Fruit fly (Drosophila melanogaster) whole organism, embryonic: ENCODE data around the gene Fatp1.
A peak's percentile ranks its signal among the peaks of the same experiment; 100 is the strongest.

Source experiments
- Bdp1 ChIP-seq: fragments of 200-800 bp; sonication (Bioruptor generic); optimal IDR thresholded peaks from 3 replicates; lab custom pipeline; 2016; ENCODE audit warnings: missing biosample characterization, missing genetic modification characterization
- Blimp-1 ChIP-seq: fragments of 200-800 bp; sonication (Bioruptor generic); optimal IDR thresholded peaks from 3 replicates; lab custom pipeline; 2018; ENCODE audit warnings: missing biosample characterization, missing genetic modification characterization, mild to moderate bottlenecking, moderate library complexity, missing genetic modification reagents
- CG10321 ChIP-seq: fragments of 200-800 bp; sonication (Bioruptor generic); IDR thresholded peaks from 2 replicates; pipeline ENCODE4 v1.3.6; 2022; ENCODE audit warnings: missing biosample characterization, missing genetic modification characterization
- CG10654 ChIP-seq: fragments of 200-800 bp; sonication (Bioruptor generic); optimal IDR thresholded peaks from 2 replicates; lab custom pipeline; 2016; ENCODE audit warnings: missing biosample characterization, missing genetic modification characterization
- CG11247 ChIP-seq: fragments of 200-800 bp; sonication (Bioruptor generic); IDR thresholded peaks from 2 replicates; pipeline ENCODE4 v1.3.6; 2022; ENCODE audit warnings: missing biosample characterization, missing genetic modification characterization
- CG11398 ChIP-seq: fragments of 200-800 bp; sonication (Bioruptor generic); optimal IDR thresholded peaks from 2 replicates; lab custom pipeline; 2016; ENCODE audit warnings: missing biosample characterization, missing genetic modification characterization
- CG11696 ChIP-seq: fragments of 200-800 bp; sonication (Bioruptor generic); IDR thresholded peaks from 2 replicates; pipeline ENCODE4 v1.3.6; 2022; ENCODE audit warnings: missing biosample characterization, missing genetic modification characterization
- CG12236 ChIP-seq: fragments of 200-800 bp; sonication (Bioruptor generic); optimal IDR thresholded peaks from 2 replicates; lab custom pipeline; 2016; ENCODE audit warnings: missing biosample characterization, missing genetic modification characterization
- CG1602 ChIP-seq: fragments of 200-800 bp; sonication (Bioruptor generic); optimal IDR thresholded peaks from 3 replicates; lab custom pipeline; 2016; ENCODE audit warnings: missing biosample characterization, missing genetic modification characterization
- CG2199 ChIP-seq: fragments of 200-800 bp; sonication (Bioruptor generic); IDR thresholded peaks from 3 replicates; pipeline ENCODE4 v1.3.6; 2022; ENCODE audit warnings: missing biosample characterization, missing genetic modification characterization
- CG2202 ChIP-seq: fragments of 200-800 bp; sonication (Bioruptor generic); optimal IDR thresholded peaks from 2 replicates; lab custom pipeline; 2018; ENCODE audit warnings: missing biosample characterization, mild to moderate bottlenecking, missing genetic modification characterization
- CG2712 ChIP-seq: fragments of 200-800 bp; optimal IDR thresholded peaks from 3 replicates; lab custom pipeline; 2019; ENCODE audit warnings: missing biosample characterization, mild to moderate bottlenecking, missing genetic modification characterization, moderate library complexity
- CG3065 ChIP-seq: fragments of 200-800 bp; sonication (Bioruptor generic); optimal IDR thresholded peaks from 2 replicates; lab custom pipeline; 2016; ENCODE audit warnings: missing biosample characterization, missing genetic modification characterization
- CG34376 ChIP-seq: fragments of 200-800 bp; sonication (Bioruptor generic); optimal IDR thresholded peaks from 2 replicates; lab custom pipeline; 2018; ENCODE audit warnings: missing biosample characterization, mild to moderate bottlenecking, missing genetic modification characterization
- CG3847 ChIP-seq: fragments of 200-800 bp; sonication (Bioruptor generic); IDR thresholded peaks from 2 replicates; pipeline ENCODE4 v1.3.6; 2022; ENCODE audit warnings: missing biosample characterization, missing genetic modification characterization
- CG5245 ChIP-seq: fragments of 200-800 bp; sonication (Bioruptor generic); optimal IDR thresholded peaks from 3 replicates; lab custom pipeline; 2016; ENCODE audit warnings: missing biosample characterization, missing genetic modification characterization
- CG7372 ChIP-seq: fragments of 200-800 bp; sonication (Bioruptor generic); IDR thresholded peaks from 2 replicates; pipeline ENCODE4 v1.3.6; 2022; ENCODE audit warnings: missing biosample characterization, missing genetic modification characterization
- CG7556 ChIP-seq: fragments of 200-800 bp; sonication (Bioruptor generic); optimal IDR thresholded peaks from 2 replicates; lab custom pipeline; 2017; ENCODE audit warnings: missing biosample characterization, mild to moderate bottlenecking, missing genetic modification characterization
- CG7963 ChIP-seq: fragments of 200-800 bp; sonication (Bioruptor generic); IDR thresholded peaks from 3 replicates; pipeline ENCODE4 v1.3.6; 2022; ENCODE audit warnings: missing biosample characterization, missing genetic modification characterization; ENCODE audit not compliant: partially characterized antibody
- CG8290 ChIP-seq, 3 experiments: fragments of 200-800 bp; sonication (Bioruptor generic); optimal IDR thresholded peaks; 2 replicates each; lab custom pipeline; 2016 to 2019; ENCODE audit warnings: missing biosample characterization in 3 of 3, missing genetic modification characterization in 3 of 3, mild to moderate bottlenecking in 2 of 3, moderate library complexity in 1 of 3
- CG8765 ChIP-seq: fragments of 200-800 bp; sonication (Bioruptor generic); IDR thresholded peaks from 2 replicates; pipeline ENCODE4 v1.3.6; 2022; ENCODE audit warnings: missing biosample characterization, missing genetic modification characterization
- CG9932 ChIP-seq: fragments of 200-800 bp; sonication (Bioruptor generic); IDR thresholded peaks from 2 replicates; pipeline ENCODE4 v1.3.6; 2022; ENCODE audit warnings: missing biosample characterization, missing genetic modification characterization
- Ets97D ChIP-seq: fragments of 200-800 bp; sonication (Bioruptor generic); optimal IDR thresholded peaks from 3 replicates; lab custom pipeline; 2016; ENCODE audit warnings: missing biosample characterization, missing genetic modification characterization
- HLH4C ChIP-seq: fragments of 200-800 bp; sonication (Bioruptor generic); IDR thresholded peaks from 3 replicates; pipeline ENCODE4 v1.3.6; 2022; ENCODE audit warnings: missing biosample characterization, missing genetic modification characterization; ENCODE audit not compliant: partially characterized antibody
- HLH54F ChIP-seq: fragments of 200-800 bp; sonication (Bioruptor generic); optimal IDR thresholded peaks from 3 replicates; lab custom pipeline; 2016; ENCODE audit warnings: missing biosample characterization, missing genetic modification characterization
- Med ChIP-seq: fragments of 200-800 bp; sonication (Bioruptor generic); peaks from one replicate; lab custom pipeline; 2016; ENCODE audit warnings: missing biosample characterization, missing genetic modification characterization, mild to moderate bottlenecking, inconsistent platforms, moderate library complexity
- Spps ChIP-seq: fragments of 200-800 bp; sonication (Bioruptor generic); optimal IDR thresholded peaks from 2 replicates; lab custom pipeline; 2018; ENCODE audit warnings: missing biosample characterization, mild to moderate bottlenecking, missing genetic modification characterization
- bcd ChIP-seq: fragments of 200-800 bp; sonication (Bioruptor generic); optimal IDR thresholded peaks from 2 replicates; lab custom pipeline; 2017; ENCODE audit warnings: missing biosample characterization, mild to moderate bottlenecking, missing genetic modification characterization
- chm ChIP-seq: fragments of 200-800 bp; sonication (Bioruptor generic); IDR thresholded peaks from 2 replicates; pipeline ENCODE4 v1.3.6; 2022; ENCODE audit warnings: missing biosample characterization, missing genetic modification characterization
- ci ChIP-seq: fragments of 200-800 bp; sonication (Bioruptor generic); IDR thresholded peaks from 3 replicates; pipeline ENCODE4 v1.3.6; 2022; ENCODE audit warnings: missing biosample characterization, missing genetic modification characterization
- crc ChIP-seq: fragments of 200-800 bp; sonication (Bioruptor generic); optimal IDR thresholded peaks from 2 replicates; lab custom pipeline; 2016; ENCODE audit warnings: missing biosample characterization, missing genetic modification characterization
- dan ChIP-seq: fragments of 200-800 bp; sonication (Bioruptor generic); IDR thresholded peaks from 2 replicates; pipeline ENCODE4 v1.3.6; 2022; ENCODE audit warnings: missing biosample characterization, missing genetic modification characterization
- dm ChIP-seq: fragments of 200-800 bp; sonication (Bioruptor generic); optimal IDR thresholded peaks from 3 replicates; lab custom pipeline; 2016; ENCODE audit warnings: missing biosample characterization, missing genetic modification characterization
- dmrt11E ChIP-seq: fragments of 200-800 bp; sonication (Bioruptor generic); optimal IDR thresholded peaks from 3 replicates; lab custom pipeline; 2018; ENCODE audit warnings: missing biosample characterization, mild to moderate bottlenecking, missing genetic modification characterization, moderate library complexity
- hbn ChIP-seq: fragments of 200-800 bp; sonication (Bioruptor generic); IDR thresholded peaks from 2 replicates; pipeline ENCODE4 v1.3.6; 2022; ENCODE audit warnings: missing biosample characterization, missing genetic modification characterization; ENCODE audit not compliant: partially characterized antibody
- lab ChIP-seq: fragments of 200-800 bp; sonication (Bioruptor generic); optimal IDR thresholded peaks from 3 replicates; lab custom pipeline; 2017; ENCODE audit warnings: missing biosample characterization, missing genetic modification characterization, mild to moderate bottlenecking, moderate library complexity, missing genetic modification reagents
- lov ChIP-seq, 2 experiments: fragments of 200-800 bp in 1 of 2; fragments of >200 bp in 1 of 2; sonication (Bioruptor generic) in 1 of 2; IDR thresholded peaks in 1 of 2; optimal IDR thresholded peaks in 1 of 2; 2 replicates in 1 of 2; 3 replicates in 1 of 2; pipeline versions ENCODE4 v1.3.6 to Lab custom; 2017 to 2022; ENCODE audit warnings: missing biosample characterization in 1 of 2, missing genetic modification characterization in 1 of 2
- nmo ChIP-seq: fragments of 200-800 bp; sonication (Bioruptor generic); optimal IDR thresholded peaks from 2 replicates; lab custom pipeline; 2018; ENCODE audit warnings: missing biosample characterization, mild to moderate bottlenecking, missing genetic modification characterization, moderate library complexity
- nom ChIP-seq: fragments of 200-800 bp; sonication (Bioruptor generic); optimal IDR thresholded peaks from 2 replicates; lab custom pipeline; 2017; ENCODE audit warnings: missing biosample characterization, missing genetic modification characterization, mild to moderate bottlenecking, moderate library complexity, missing genetic modification reagents
- row ChIP-seq: fragments of 200-800 bp; sonication (Bioruptor generic); IDR thresholded peaks from 3 replicates; pipeline ENCODE4 v1.3.6; 2022; ENCODE audit warnings: missing biosample characterization, missing genetic modification characterization
- scrt ChIP-seq: fragments of 200-800 bp; sonication (Bioruptor generic); optimal IDR thresholded peaks from 2 replicates; lab custom pipeline; 2018; ENCODE audit warnings: missing biosample characterization, mild to moderate bottlenecking, missing genetic modification characterization, moderate library complexity
- sens ChIP-seq: fragments of 200-800 bp; sonication (Bioruptor generic); peaks from one replicate; lab custom pipeline; 2016; ENCODE audit warnings: missing biosample characterization, missing genetic modification characterization
- sima ChIP-seq: fragments of 200-800 bp; sonication (Bioruptor generic); optimal IDR thresholded peaks from 2 replicates; lab custom pipeline; 2016; ENCODE audit warnings: missing biosample characterization, missing genetic modification characterization
- slou ChIP-seq: fragments of 200-800 bp; sonication (Bioruptor generic); optimal IDR thresholded peaks from 3 replicates; lab custom pipeline; 2016; ENCODE audit warnings: missing biosample characterization, missing genetic modification characterization
- sna ChIP-seq: fragments of 200-800 bp; sonication (Bioruptor generic); IDR thresholded peaks from 2 replicates; pipeline ENCODE4 v1.3.6; 2022; ENCODE audit warnings: missing biosample characterization, missing genetic modification characterization; ENCODE audit not compliant: partially characterized antibody
- sqz ChIP-seq: fragments of 200-800 bp; sonication (Bioruptor generic); optimal IDR thresholded peaks from 3 replicates; lab custom pipeline; 2018; ENCODE audit warnings: missing biosample characterization, mild to moderate bottlenecking, missing genetic modification characterization
- sr ChIP-seq: fragments of 200-800 bp; sonication (Bioruptor generic); IDR thresholded peaks from 3 replicates; pipeline ENCODE4 v1.3.6; 2022; ENCODE audit warnings: missing biosample characterization, missing genetic modification characterization
- tgo ChIP-seq: fragments of 200-800 bp; sonication (Bioruptor generic); IDR thresholded peaks from 3 replicates; pipeline ENCODE4 v1.3.6; 2022; ENCODE audit warnings: missing biosample characterization, missing genetic modification characterization
- tup ChIP-seq: fragments of 200-800 bp; sonication (Bioruptor generic); optimal IDR thresholded peaks from 2 replicates; lab custom pipeline; 2016; ENCODE audit warnings: missing biosample characterization, mild to moderate bottlenecking, missing genetic modification characterization, moderate library complexity
- unc-4 ChIP-seq: fragments of 200-800 bp; sonication (Bioruptor generic); IDR thresholded peaks from 2 replicates; pipeline ENCODE4 v1.3.6; 2022; ENCODE audit warnings: missing biosample characterization, missing genetic modification characterization; ENCODE audit not compliant: partially characterized antibody
- zfh1 ChIP-seq: fragments of 200-800 bp; sonication (Bioruptor generic); IDR thresholded peaks from 3 replicates; pipeline ENCODE4 v1.3.6; 2022; ENCODE audit warnings: missing biosample characterization, missing genetic modification characterization

Gene Fatp1

dm6 chr2L:10504895-10505294, 12.1 kb downstream of the Fatp1 start (continued):
- no peak for TF ChIP-seq CG5245 (GFP tag; lab: Kevin White, UChicago)
- no peak for TF ChIP-seq crc (GFP tag; lab: Kevin White, UChicago)
- no peak for TF ChIP-seq unc-4 (GFP tag; lab: Robert Waterston, UW)
- no peak for TF ChIP-seq scrt (GFP tag; lab: Kevin White, UChicago)
- TF ChIP-seq CG2712 (tag; lab: Kevin White, UChicago) = peak; percentile 16
- TF ChIP-seq CG7556 (GFP tag; lab: Kevin White, UChicago) = no peak
- TF ChIP-seq CG12236 (GFP tag; lab: Kevin White, UChicago) = peak; percentile 23
- no peak for TF ChIP-seq lab (GFP tag; lab: Kevin White, UChicago)
- no peak for TF ChIP-seq CG3847 (GFP tag; lab: Robert Waterston, UW)
- TF ChIP-seq chm (GFP tag; lab: Robert Waterston, UW) = peak; percentile 29; the same call in 1 of the 2 replicates
- TF ChIP-seq row (GFP tag; lab: Robert Waterston, UW) = no peak
- no peak for TF ChIP-seq CG8290 (GFP tag; optimal IDR thresholded peaks at IDR 0.05; lab: Kevin White, UChicago)
- peak; percentile 1 to 68 for TF ChIP-seq CG8290 (tag; optimal IDR thresholded peaks at IDR 0.05; lab: Kevin White, UChicago)
- TF ChIP-seq Bdp1 = no peak
- TF ChIP-seq ci = peak; percentile 68; the same call in 2 of the 3 replicates
- peak; percentile 69 for TF ChIP-seq CG2202 (tag; lab: Kevin White, UChicago)
- peak; percentile 55; the same call in 2 of the 3 replicates for TF ChIP-seq zfh1 (GFP tag; lab: Robert Waterston, UW)
- no peak for TF ChIP-seq CG7372
- TF ChIP-seq CG1602 (GFP tag; lab: Kevin White, UChicago) = no peak
- TF ChIP-seq CG7963 = no peak
- TF ChIP-seq hbn (GFP tag; lab: Robert Waterston, UW) = no peak
- TF ChIP-seq slou (GFP tag; lab: Kevin White, UChicago) = no peak
- TF ChIP-seq Ets97D = no peak
- no peak for TF ChIP-seq nom
- no peak for TF ChIP-seq lov (optimal IDR thresholded peaks at IDR 0.05; lab: Kevin White, UChicago)
- 0 out of 3 replicates have a peak, but pooled peaks have one; percentile 9 for TF ChIP-seq lov (GFP tag; IDR thresholded peaks at IDR 0.05; lab: Robert Waterston, UW)
- TF ChIP-seq Med = peak; percentile 75
- no peak for TF ChIP-seq tgo (GFP tag; lab: Robert Waterston, UW)
- no peak for TF ChIP-seq CG34376 (GFP tag; lab: Kevin White, UChicago)
- peak; percentile 34 for TF ChIP-seq sqz
- TF ChIP-seq CG11398 (GFP tag; lab: Kevin White, UChicago) = no peak
- TF ChIP-seq CG11696 (GFP tag; lab: Robert Waterston, UW) = peak; percentile 71
- TF ChIP-seq dm (GFP tag; lab: Kevin White, UChicago) = no peak
- peak; percentile 68 for TF ChIP-seq sens (GFP tag; lab: Kevin White, UChicago)
- no peak for TF ChIP-seq CG3065
- TF ChIP-seq bcd = no peak
- TF ChIP-seq CG11247 (GFP tag; lab: Robert Waterston, UW) = no peak
- TF ChIP-seq dan (GFP tag; lab: Robert Waterston, UW) = no peak
- no peak for TF ChIP-seq CG9932 (GFP tag; lab: Robert Waterston, UW)
- TF ChIP-seq HLH4C (GFP tag; lab: Robert Waterston, UW) = no peak
- no peak for TF ChIP-seq CG2199 (GFP tag; lab: Robert Waterston, UW)
- TF ChIP-seq CG10321 = no peak
- TF ChIP-seq HLH54F = no peak
- no peak for TF ChIP-seq CG10654
- no peak for TF ChIP-seq tup (GFP tag; lab: Kevin White, UChicago)
- no peak for TF ChIP-seq sna (GFP tag; lab: Robert Waterston, UW)
- no peak for TF ChIP-seq nmo
- TF ChIP-seq Spps (tag; lab: Kevin White, UChicago) = peak; percentile 8
- peak; percentile 64 for TF ChIP-seq dmrt11E
- peak; percentile 4 for TF ChIP-seq Blimp-1
- no peak for TF ChIP-seq CG8765 (GFP tag; lab: Robert Waterston, UW)
- no peak for TF ChIP-seq sima (GFP tag; lab: Kevin White, UChicago)
- TF ChIP-seq sr (GFP tag; lab: Robert Waterston, UW) = no peak
